Fruit fly (Drosophila melanogaster) whole organism, prepupa: ENCODE measurements around the gene Nelf-A.

Experiments
- Blimp-1 ChIP-seq: fragments of 200-800 bp; sonication (Bioruptor generic); optimal IDR thresholded peaks from 3 replicates; lab custom pipeline; 2017; ENCODE audit warnings: missing biosample characterization, missing genetic modification characterization, mild to moderate bottlenecking, moderate library complexity, missing genetic modification reagents
- CG10669 ChIP-seq: fragments of 200-800 bp; sonication (Bioruptor generic); optimal IDR thresholded peaks from 3 replicates; lab custom pipeline; 2018; ENCODE audit warnings: missing biosample characterization, mild to moderate bottlenecking, missing genetic modification characterization, moderate library complexity
- CG11294 ChIP-seq: fragments of 200-800 bp; sonication (Bioruptor generic); IDR thresholded peaks from 2 replicates; pipeline ENCODE4 v1.3.6; 2022; ENCODE audit warnings: missing biosample characterization, missing genetic modification characterization
- CG11762 ChIP-seq: fragments of 200-800 bp; sonication (Bioruptor generic); optimal IDR thresholded peaks from 3 replicates; lab custom pipeline; 2016; ENCODE audit warnings: missing biosample characterization, missing genetic modification characterization; ENCODE audit not compliant: insufficient read depth
- CG11902 ChIP-seq: fragments of 200-800 bp; sonication (Bioruptor generic); optimal IDR thresholded peaks from 3 replicates; lab custom pipeline; 2016; ENCODE audit warnings: missing biosample characterization, missing genetic modification characterization
- CG1621 ChIP-seq: fragments of 200-800 bp; sonication (Bioruptor generic); optimal IDR thresholded peaks from 3 replicates; lab custom pipeline; 2018; ENCODE audit warnings: missing biosample characterization, mild to moderate bottlenecking, missing genetic modification characterization
- CG16779 ChIP-seq: fragments of 200-800 bp; sonication (Bioruptor generic); optimal IDR thresholded peaks from 3 replicates; lab custom pipeline; 2017; ENCODE audit warnings: missing biosample characterization, mild to moderate bottlenecking, missing genetic modification characterization
- CG3032 ChIP-seq: fragments of 200-800 bp; optimal IDR thresholded peaks from 2 replicates; lab custom pipeline; 2019; ENCODE audit warnings: missing biosample characterization, mild to moderate bottlenecking, missing genetic modification characterization, moderate library complexity
- CG32006 ChIP-seq: fragments of 200-800 bp; sonication (Bioruptor generic); optimal IDR thresholded peaks from 3 replicates; lab custom pipeline; 2017; ENCODE audit warnings: missing biosample characterization, mild to moderate bottlenecking, missing genetic modification characterization
- CG3919 ChIP-seq: fragments of 200-800 bp; sonication (Bioruptor generic); optimal IDR thresholded peaks from 3 replicates; lab custom pipeline; 2016; ENCODE audit warnings: missing biosample characterization, missing genetic modification characterization
- CG6163 ChIP-seq: fragments of 200-800 bp; sonication (Bioruptor generic); IDR thresholded peaks from 3 replicates; pipeline ENCODE4 v1.3.6; 2022; ENCODE audit warnings: missing biosample characterization, missing genetic modification characterization
- CG6276 ChIP-seq: fragments of 200-800 bp; sonication (Bioruptor generic); optimal IDR thresholded peaks from 2 replicates; lab custom pipeline; 2017; ENCODE audit warnings: missing biosample characterization, mild to moderate bottlenecking, missing genetic modification characterization
- CG6792 ChIP-seq: fragments of 200-800 bp; sonication (Bioruptor generic); optimal IDR thresholded peaks from 3 replicates; lab custom pipeline; 2016; ENCODE audit warnings: missing biosample characterization, missing genetic modification characterization
- CG6808 ChIP-seq: fragments of 200-800 bp; sonication (Bioruptor generic); optimal IDR thresholded peaks from 3 replicates; lab custom pipeline; 2017; ENCODE audit warnings: missing biosample characterization, missing genetic modification characterization, mild to moderate bottlenecking, moderate library complexity, missing genetic modification reagents
- CG6854 ChIP-seq: fragments of 200-800 bp; sonication (Bioruptor generic); optimal IDR thresholded peaks from 2 replicates; lab custom pipeline; 2017; ENCODE audit warnings: missing biosample characterization, mild to moderate bottlenecking, missing genetic modification characterization
- CG7368 ChIP-seq: fragments of 200-800 bp; sonication (Bioruptor generic); optimal IDR thresholded peaks from 3 replicates; lab custom pipeline; 2016; ENCODE audit warnings: missing biosample characterization, missing genetic modification characterization
- CG8632 ChIP-seq: fragments of 200-800 bp; sonication (Bioruptor generic); optimal IDR thresholded peaks from 3 replicates; lab custom pipeline; 2016; ENCODE audit warnings: missing biosample characterization, missing genetic modification characterization
- CG9139 ChIP-seq: fragments of 200-800 bp; sonication (Bioruptor generic); optimal IDR thresholded peaks from 3 replicates; lab custom pipeline; 2017; ENCODE audit warnings: missing biosample characterization, mild to moderate bottlenecking, missing genetic modification characterization
- Eip75B ChIP-seq: fragments of 200-800 bp; sonication (Bioruptor generic); optimal IDR thresholded peaks from 3 replicates; lab custom pipeline; 2016; ENCODE audit warnings: missing biosample characterization, missing genetic modification characterization
- Eip93F ChIP-seq: fragments of 200-800 bp; sonication (Bioruptor generic); optimal IDR thresholded peaks from 2 replicates; lab custom pipeline; 2016; ENCODE audit warnings: missing biosample characterization, mild to moderate bottlenecking, missing genetic modification characterization
- Ets21C ChIP-seq: fragments of 200-800 bp; sonication (Bioruptor generic); optimal IDR thresholded peaks from 3 replicates; lab custom pipeline; 2016; ENCODE audit warnings: missing biosample characterization, missing genetic modification characterization
- Gug ChIP-seq: fragments of 200-800 bp; sonication (Bioruptor generic); IDR thresholded peaks from 2 replicates; pipeline ENCODE4 v1.3.6; 2022; ENCODE audit warnings: missing biosample characterization, missing genetic modification characterization
- Hr38 ChIP-seq: sonication (Bioruptor generic); optimal IDR thresholded peaks from 2 replicates; lab custom pipeline; 2016; ENCODE audit warnings: missing biosample characterization, missing genetic modification characterization
- Hr39 ChIP-seq: fragments of 200-800 bp; sonication (Bioruptor generic); optimal IDR thresholded peaks from 2 replicates; lab custom pipeline; 2016; ENCODE audit warnings: missing biosample characterization, missing genetic modification characterization
- Hr4 ChIP-seq: fragments of 200-800 bp; sonication (Bioruptor generic); optimal IDR thresholded peaks from 3 replicates; lab custom pipeline; 2016; ENCODE audit warnings: missing biosample characterization, missing genetic modification characterization
- Lpt ChIP-seq: fragments of 200-800 bp; sonication (Bioruptor generic); optimal IDR thresholded peaks from 3 replicates; lab custom pipeline; 2016; ENCODE audit warnings: missing biosample characterization, missing genetic modification characterization
- Met ChIP-seq: fragments of 200-800 bp; sonication (Bioruptor generic); optimal IDR thresholded peaks from 3 replicates; lab custom pipeline; 2016; ENCODE audit warnings: missing biosample characterization, missing genetic modification characterization
- OdsH ChIP-seq: fragments of 200-800 bp; sonication (Bioruptor generic); optimal IDR thresholded peaks from 3 replicates; lab custom pipeline; 2016; ENCODE audit warnings: missing biosample characterization, missing genetic modification characterization
- Smox ChIP-seq: fragments of 200-800 bp; sonication (Bioruptor generic); optimal IDR thresholded peaks from 3 replicates; lab custom pipeline; 2016; ENCODE audit warnings: missing biosample characterization, missing genetic modification characterization
- Sox14 ChIP-seq: fragments of 200-800 bp; sonication (Bioruptor generic); optimal IDR thresholded peaks from 3 replicates; lab custom pipeline; 2016; ENCODE audit warnings: missing biosample characterization, missing genetic modification characterization
- Sox15 ChIP-seq: fragments of 200-800 bp; sonication (Bioruptor generic); optimal IDR thresholded peaks from 3 replicates; lab custom pipeline; 2016; ENCODE audit warnings: missing biosample characterization, missing genetic modification characterization
- achi ChIP-seq: fragments of 200-800 bp; sonication (Bioruptor generic); optimal IDR thresholded peaks from 3 replicates; lab custom pipeline; 2016; ENCODE audit warnings: missing biosample characterization, missing genetic modification characterization
- cyc ChIP-seq: fragments of 200-800 bp; sonication (Bioruptor generic); optimal IDR thresholded peaks from 3 replicates; lab custom pipeline; 2016; ENCODE audit warnings: missing biosample characterization, missing genetic modification characterization
- dac ChIP-seq: fragments of 200-800 bp; sonication (Bioruptor generic); optimal IDR thresholded peaks from 2 replicates; lab custom pipeline; 2017; ENCODE audit warnings: missing biosample characterization, mild to moderate bottlenecking, missing genetic modification characterization
- dsx ChIP-seq: fragments of 200-800 bp; optimal IDR thresholded peaks from 3 replicates; lab custom pipeline; 2019; ENCODE audit warnings: missing biosample characterization, mild to moderate bottlenecking, missing genetic modification characterization, moderate library complexity; ENCODE audit not compliant: poor library complexity, severe bottlenecking
- fd59A ChIP-seq: fragments of 200-800 bp; sonication (Bioruptor generic); optimal IDR thresholded peaks from 2 replicates; lab custom pipeline; 2017; ENCODE audit warnings: missing biosample characterization, mild to moderate bottlenecking, missing genetic modification characterization, missing genetic modification reagents
- fkh ChIP-seq: fragments of 200-800 bp; sonication (Bioruptor generic); optimal IDR thresholded peaks from 3 replicates; lab custom pipeline; 2017; ENCODE audit warnings: missing biosample characterization, mild to moderate bottlenecking, missing genetic modification characterization, moderate library complexity
- net ChIP-seq: fragments of 200-800 bp; sonication (Bioruptor generic); optimal IDR thresholded peaks from 3 replicates; lab custom pipeline; 2016; ENCODE audit warnings: missing biosample characterization, missing genetic modification characterization
- salr ChIP-seq, 2 experiments: fragments of 200-800 bp; sonication (Bioruptor generic); optimal IDR thresholded peaks; 3 replicates each; lab custom pipeline; 2016 to 2018; ENCODE audit warnings: missing biosample characterization in 2 of 2, missing genetic modification characterization in 2 of 2, mild to moderate bottlenecking in 1 of 2
- spab ChIP-seq: fragments of 200-800 bp; sonication (Bioruptor generic); optimal IDR thresholded peaks from 2 replicates; lab custom pipeline; 2017; ENCODE audit warnings: missing biosample characterization, mild to moderate bottlenecking, missing genetic modification characterization, missing genetic modification reagents
- ss ChIP-seq, 2 experiments: fragments of 200-800 bp; sonication (Bioruptor generic); optimal IDR thresholded peaks; 2 replicates in 1 of 2; 3 replicates in 1 of 2; lab custom pipeline; 2017 to 2018; ENCODE audit warnings: mild to moderate bottlenecking in 2 of 2, missing biosample characterization in 2 of 2, missing genetic modification characterization in 2 of 2, moderate library complexity in 1 of 2
- vri ChIP-seq: fragments of 200-800 bp; sonication (Bioruptor generic); optimal IDR thresholded peaks from 3 replicates; lab custom pipeline; 2016; ENCODE audit warnings: missing biosample characterization, mild to moderate bottlenecking, missing genetic modification characterization

The Nelf-A gene

dm6 chr3R:21184373-21185132 is 39.0 kb upstream of the Nelf-A start (continued):
- TF ChIP-seq CG16779 (tag; lab: Kevin White, UChicago) = no peak
- TF ChIP-seq CG11294 (GFP tag; lab: Robert Waterston, UW) = no peak
- TF ChIP-seq Blimp-1 (GFP tag; lab: Kevin White, UChicago) = no peak
- TF ChIP-seq CG3919 (GFP tag; lab: Kevin White, UChicago) = peak; percentile 63
- peak; percentile 53 for TF ChIP-seq Hr4 (GFP tag; lab: Kevin White, UChicago)
- peak; percentile 15 for TF ChIP-seq CG6792 (GFP tag; lab: Kevin White, UChicago)
- peak; percentile 3 for TF ChIP-seq CG11762 (GFP tag; lab: Kevin White, UChicago)
- peak; percentile 3 for TF ChIP-seq Smox (GFP tag; lab: Kevin White, UChicago)
- TF ChIP-seq CG3032 (tag; lab: Kevin White, UChicago) = peak; percentile 50

dm6 chr3R:21185655-21186054 is 37.8 kb upstream of the Nelf-A start:
- TF ChIP-seq CG6792 (GFP tag; lab: Kevin White, UChicago) = no peak
- TF ChIP-seq CG3919 (GFP tag; lab: Kevin White, UChicago) = no peak
- no peak for TF ChIP-seq achi (GFP tag; lab: Kevin White, UChicago)
- TF ChIP-seq Hr4 (GFP tag; lab: Kevin White, UChicago) = no peak
- no peak for TF ChIP-seq CG9139 (GFP tag; lab: Kevin White, UChicago)
- no peak for TF ChIP-seq ss (GFP tag; optimal IDR thresholded peaks at IDR 0.05; lab: Kevin White, UChicago)
- TF ChIP-seq CG3032 (tag; lab: Kevin White, UChicago) = no peak
- no peak for TF ChIP-seq net
- no peak for TF ChIP-seq CG1621 (tag; lab: Kevin White, UChicago)
- TF ChIP-seq fkh = peak; percentile 19
- peak; percentile 0 for TF ChIP-seq Blimp-1 (GFP tag; lab: Kevin White, UChicago)
- TF ChIP-seq fd59A = no peak
- TF ChIP-seq CG11902 (GFP tag; lab: Kevin White, UChicago) = no peak

dm6 chr3R:21186606-21187393 is 36.7 kb upstream of the Nelf-A start:
- TF ChIP-seq Hr4 (GFP tag; lab: Kevin White, UChicago) (peak; percentile 28), Sox14 (GFP tag; lab: Kevin White, UChicago) (peak; percentile 50), CG6854 (GFP tag; lab: Kevin White, UChicago) (no peak), Eip93F (GFP tag; lab: Kevin White, UChicago) (no peak), cyc (peak; percentile 41), Ets21C (GFP tag; lab: Kevin White, UChicago) (no peak), vri (GFP tag; lab: Kevin White, UChicago) (no peak), Hr39 (GFP tag; lab: Kevin White, UChicago) (peak; percentile 51), dac (GFP tag; lab: Kevin White, UChicago) (no peak), CG6276 (GFP tag; lab: Kevin White, UChicago) (peak; percentile 40), CG1621 (tag; lab: Kevin White, UChicago) (no peak), CG11902 (GFP tag; lab: Kevin White, UChicago) (peak; percentile 1), CG7368 (no peak), CG6808 (GFP tag; lab: Kevin White, UChicago) (peak; percentile 55), Hr38 (GFP tag; lab: Kevin White, UChicago) (no peak), CG3919 (GFP tag; lab: Kevin White, UChicago) (peak; percentile 42), Smox (GFP tag; lab: Kevin White, UChicago) (peak; percentile 49), CG3032 (tag; lab: Kevin White, UChicago) (no peak), Met (peak; percentile 67), salr (GFP tag; optimal IDR thresholded peaks at IDR 0.05; lab: Kevin White, UChicago) (peak in 1 of 2 experiments; percentile 52), Gug (GFP tag; lab: Robert Waterston, UW) (no peak), spab (GFP tag; lab: Kevin White, UChicago) (peak; percentile 48), Lpt (no peak), OdsH (peak; percentile 33), dsx (no peak), CG8632 (no peak), ss (GFP tag; optimal IDR thresholded peaks at IDR 0.05; lab: Kevin White, UChicago) (peak; percentile 29 to 74), CG32006 (GFP tag; lab: Kevin White, UChicago) (peak; percentile 52), Sox15 (GFP tag; lab: Kevin White, UChicago) (peak; percentile 4), CG10669 (GFP tag; lab: Kevin White, UChicago) (peak; percentile 13), Eip75B (GFP tag; lab: Kevin White, UChicago) (peak; percentile 56), CG16779 (tag; lab: Kevin White, UChicago) (no peak), CG6163 (GFP tag; lab: Robert Waterston, UW) (no peak)
